Fruit fly (Drosophila melanogaster): ENCODE data around the gene verm.
A peak's percentile ranks its signal among the peaks of the same experiment; 100 is the strongest.

The verm gene

DNA sequence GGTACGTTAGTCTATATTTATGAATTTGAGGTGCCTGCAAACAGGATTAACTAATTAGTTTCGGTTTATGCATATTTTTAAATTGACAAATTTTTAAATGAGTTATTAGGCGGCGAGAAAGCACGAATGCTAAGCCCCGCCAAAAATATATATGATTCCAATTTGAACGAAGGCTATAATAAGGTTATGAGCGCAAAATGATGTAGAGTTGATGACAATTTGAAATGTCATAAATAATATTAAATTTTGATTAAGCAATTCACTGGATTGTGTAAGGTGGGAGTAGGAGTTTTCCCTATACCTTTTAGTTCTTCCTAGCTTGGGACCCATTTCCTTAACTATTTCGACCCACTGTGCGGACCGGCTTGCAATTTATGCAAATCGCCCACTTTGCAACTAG, 4.6 kb upstream of the verm start (continued):
- TF ChIP-seq CG6254 (GFP tag; optimal IDR thresholded peaks at IDR 0.05) = no peak
- TF ChIP-seq HLH3B (GFP tag; IDR thresholded peaks at IDR 0.05) = 0 out of 2 replicates have a peak, but pooled peaks have one; percentile 16
- TF ChIP-seq fd64A (GFP tag; optimal IDR thresholded peaks at IDR 0.05) = no peak
- peak; percentile 29 for TF ChIP-seq CG11504 (tag; optimal IDR thresholded peaks at IDR 0.05)
- 0 out of 3 replicates have a peak, but pooled peaks have one; percentile 20 for TF ChIP-seq ase (GFP tag; IDR thresholded peaks at IDR 0.05)
- peak; percentile 22; the same call in 1 of the 2 replicates for TF ChIP-seq H2.0 (GFP tag; IDR thresholded peaks at IDR 0.05)
- TF ChIP-seq CG10959 (GFP tag; IDR thresholded peaks at IDR 0.05) = no peak
- 0 out of 3 replicates have a peak, but pooled peaks have one; percentile 10 for TF ChIP-seq CG14050 (GFP tag; IDR thresholded peaks at IDR 0.05)
- TF ChIP-seq Hr78 (GFP tag; optimal IDR thresholded peaks at IDR 0.05) = no peak
- no peak for TF ChIP-seq MESR4 (GFP tag; optimal IDR thresholded peaks at IDR 0.05)
- peak; percentile 68 for TF ChIP-seq Drgx (GFP tag; IDR thresholded peaks at IDR 0.05)
- 0 out of 3 replicates have a peak, but pooled peaks have one; percentile 23 for TF ChIP-seq C15 (GFP tag; IDR thresholded peaks at IDR 0.05)
- no peak for TF ChIP-seq CG4730 (GFP tag; IDR thresholded peaks at IDR 0.05)
- no peak for TF ChIP-seq CG15601 (tag; optimal IDR thresholded peaks at IDR 0.05)
- peak; percentile 2 for TF ChIP-seq grau (tag; optimal IDR thresholded peaks at IDR 0.05)
- no peak for TF ChIP-seq CG1647 (GFP tag; optimal IDR thresholded peaks at IDR 0.05)
- TF ChIP-seq bsh (GFP tag; optimal IDR thresholded peaks at IDR 0.05) = no peak
- TF ChIP-seq Oli (tag; optimal IDR thresholded peaks at IDR 0.05) = peak; percentile 9
- TF ChIP-seq CG11696 (GFP tag; IDR thresholded peaks at IDR 0.05) = no peak
- TF ChIP-seq odd (GFP tag; optimal IDR thresholded peaks at IDR 0.05) = no peak
- TF ChIP-seq Hr51 (GFP tag; optimal IDR thresholded peaks at IDR 0.05) = peak in 1 of 2 experiments; percentile 20
- TF ChIP-seq CG7928 (GFP tag; optimal IDR thresholded peaks at IDR 0.05) = no peak
- no peak for TF ChIP-seq pros (GFP tag; optimal IDR thresholded peaks at IDR 0.05)
- peak; percentile 3 for TF ChIP-seq tio (GFP tag; optimal IDR thresholded peaks at IDR 0.05)
- peak; percentile 3 for TF ChIP-seq CG1603 (tag; optimal IDR thresholded peaks at IDR 0.05)
- TF ChIP-seq CG8281 (tag; optimal IDR thresholded peaks at IDR 0.05) = no peak
- no peak for TF ChIP-seq danr (GFP tag; IDR thresholded peaks at IDR 0.05)
- no peak for TF ChIP-seq CG11093 (GFP tag; IDR thresholded peaks at IDR 0.05)
- no peak for TF ChIP-seq Myb (GFP tag; optimal IDR thresholded peaks at IDR 0.05)
- TF ChIP-seq al (GFP tag; IDR thresholded peaks at IDR 0.05) = peak; percentile 40; the same call in 1 of the 2 replicates
- no peak for TF ChIP-seq zen (tag; optimal IDR thresholded peaks at IDR 0.05)
- peak; percentile 27; the same call in 1 of the 2 replicates for TF ChIP-seq esg (GFP tag; conservative IDR thresholded peaks at IDR 0.05)
- TF ChIP-seq bowl (GFP tag; IDR thresholded peaks at IDR 0.05) = no peak
- no peak for TF ChIP-seq so (GFP tag; IDR thresholded peaks at IDR 0.05)
- peak; percentile 23 for TF ChIP-seq Sox102F (GFP tag; optimal IDR thresholded peaks at IDR 0.05)

DNA sequence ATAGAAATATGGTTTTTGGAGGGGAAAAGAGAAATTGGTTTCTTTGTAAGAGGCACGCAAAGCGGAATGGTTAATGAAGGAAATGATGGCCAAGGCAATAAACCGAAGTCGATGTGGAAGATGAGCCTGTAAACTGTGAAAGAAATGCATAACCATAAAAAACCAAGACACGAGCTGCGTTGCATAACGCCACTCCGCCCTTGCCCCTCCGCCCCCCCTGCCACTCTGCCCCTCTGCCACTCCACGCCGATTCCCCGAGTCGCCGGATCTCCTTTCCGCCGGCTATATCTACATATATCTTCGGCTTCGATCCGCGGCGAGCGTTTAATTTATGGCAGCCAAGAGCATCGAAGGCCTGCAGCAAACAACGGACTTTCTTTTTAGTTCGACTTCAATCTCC, 3.6 kb upstream of the verm start:
- TF ChIP-seq grn (GFP tag; optimal IDR thresholded peaks at IDR 0.05) = no peak
- no peak for TF ChIP-seq CG10274 (GFP tag; optimal IDR thresholded peaks at IDR 0.05)
- no peak for TF ChIP-seq BEAF-32 (GFP tag; optimal IDR thresholded peaks at IDR 0.05)
- no peak for TF ChIP-seq fd102C (GFP tag; optimal IDR thresholded peaks at IDR 0.05)
- no peak for TF ChIP-seq tup (GFP tag; optimal IDR thresholded peaks at IDR 0.05)
- no peak for TF ChIP-seq CG17612 (GFP tag; IDR thresholded peaks at IDR 0.05)
- TF ChIP-seq oc (tag; optimal IDR thresholded peaks at IDR 0.05) = peak; percentile 83
- peak; percentile 73 for TF ChIP-seq pros (GFP tag; optimal IDR thresholded peaks at IDR 0.05)
- peak; percentile 38; the same call in 1 of the 2 replicates for TF ChIP-seq Awh (GFP tag; IDR thresholded peaks at IDR 0.05)
- TF ChIP-seq Gug (GFP tag; IDR thresholded peaks at IDR 0.05) = no peak
- TF ChIP-seq vvl (GFP tag; IDR thresholded peaks at IDR 0.05) = peak; percentile 51; the same call in 1 of the 2 replicates
- TF ChIP-seq CG12219 (GFP tag; optimal IDR thresholded peaks at IDR 0.05) = no peak
- TF ChIP-seq NfI (GFP tag; optimal IDR thresholded peaks at IDR 0.05) = no peak
- peak in 1 of 2 experiments; percentile 15 for TF ChIP-seq Pdp1 (GFP tag; optimal IDR thresholded peaks at IDR 0.05)
- TF ChIP-seq trh (GFP tag; optimal IDR thresholded peaks at IDR 0.05) = no peak
- no peak for TF ChIP-seq CG7987 (GFP tag; optimal IDR thresholded peaks at IDR 0.05)
- TF ChIP-seq crol (GFP tag; IDR thresholded peaks at IDR 0.05) = peak; percentile 83
- peak; percentile 48 for TF ChIP-seq kni (GFP tag; optimal IDR thresholded peaks at IDR 0.05)

Measured in whole organism, embryonic.